Worm (Caenorhabditis elegans) whole organism, midembryonic: ENCODE measurements around the gene F37C12.14.

Source experiments
- flt-1 ChIP-seq: fragments of 200-800 bp; sonication (Bioruptor generic); IDR thresholded peaks from 2 replicates; pipeline ENCODE4 v1.3.6; 2022; ENCODE audit warnings: missing genetic modification characterization, missing compliant biosample characterization
- med-1 ChIP-seq: sonication (generic microtip); optimal IDR thresholded peaks from 2 replicates; lab custom pipeline; 2017; ENCODE audit warnings: missing genetic modification characterization, mild to moderate bottlenecking, missing compliant biosample characterization, antibody characterized with exemption, missing genetic modification reagents; ENCODE audit not compliant: insufficient read depth
- ref-1 ChIP-seq: fragments of 200-800 bp; sonication (Bioruptor generic); conservative IDR thresholded peaks from 2 replicates; pipeline ENCODE4 v1.3.6; 2022; ENCODE audit warnings: missing genetic modification reagents, missing genetic modification characterization, missing compliant biosample characterization
- tab-1 ChIP-seq: fragments of 200-800 bp; sonication (Bioruptor generic); IDR thresholded peaks from 2 replicates; pipeline ENCODE4 v1.3.6; 2022; ENCODE audit warnings: missing genetic modification characterization, missing compliant biosample characterization
- ztf-23 ChIP-seq: fragments of 200-800 bp; sonication (Bioruptor generic); IDR thresholded peaks from 2 replicates; pipeline ENCODE4 v1.3.6; 2022; ENCODE audit warnings: missing genetic modification reagents, missing genetic modification characterization, missing compliant biosample characterization

DNA sequence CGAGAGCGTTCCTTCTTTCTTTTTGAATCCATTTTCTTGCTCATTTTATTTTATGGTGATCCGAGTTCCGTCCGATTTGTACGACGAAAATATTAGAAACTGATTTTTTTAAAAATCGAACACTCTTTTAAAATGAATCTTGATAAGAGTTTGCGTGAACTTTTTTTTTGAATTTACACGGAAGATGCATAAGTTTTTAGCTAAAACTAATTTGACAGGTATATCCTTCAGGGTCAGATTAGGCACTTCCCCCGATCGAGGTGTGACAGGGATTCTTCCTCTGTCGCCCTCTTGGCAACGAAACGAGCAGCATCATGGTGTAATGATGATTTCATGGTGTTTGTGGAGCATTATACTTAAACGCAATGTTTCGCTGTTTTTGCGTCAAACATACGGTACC is 10.0 kb upstream of the F37C12.14 start, which contains the start of gene F37C12.18:
- TF ChIP-seq tab-1 (GFP tag; lab: Robert Waterston, UW), result no peak
- no peak for TF ChIP-seq ref-1 (GFP tag; lab: Robert Waterston, UW)
- TF ChIP-seq flt-1 (GFP tag; lab: Robert Waterston, UW), result no peak
- TF ChIP-seq med-1 (GFP tag; lab: Kevin White, UChicago), result no peak
- TF ChIP-seq ztf-23, result no peak
